Fruit fly (Drosophila melanogaster): Measurements from ENCODE around the gene pnr.

pnr gene

dm6 chr3R:16022005-16022404 lies 3.9 kb upstream of the pnr start:
- TF ChIP-seq Hr4 (GFP tag; optimal IDR thresholded peaks at IDR 0.05) (no peak), svp (GFP tag) (peak; percentile 39)

DNA sequence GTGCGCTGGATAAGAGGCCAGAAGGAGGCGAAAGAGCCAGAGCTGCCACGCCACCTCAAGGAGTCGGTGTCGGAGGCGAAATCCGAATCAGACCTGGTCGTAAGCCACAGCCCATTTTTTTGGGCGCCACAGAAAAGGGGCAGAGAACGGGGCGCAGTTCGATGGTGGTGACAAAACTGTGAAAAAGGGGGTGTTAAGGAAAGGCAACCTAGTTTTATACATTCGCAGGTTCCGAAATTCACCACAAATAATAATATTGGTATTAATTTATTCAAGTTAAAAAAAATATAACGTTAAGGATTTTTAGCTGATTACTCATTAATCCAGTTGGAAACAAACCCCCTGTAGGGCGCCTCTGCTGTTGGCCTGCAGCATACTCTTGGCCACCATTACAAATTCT lies 2.3 kb upstream of the pnr start:
- TF ChIP-seq acj6 (GFP tag; optimal IDR thresholded peaks at IDR 0.05) (peak; percentile 9), Hr4 (GFP tag; optimal IDR thresholded peaks at IDR 0.05) (no peak), CG15336 (GFP tag; IDR thresholded peaks at IDR 0.05) (no peak), CG8632 (GFP tag; optimal IDR thresholded peaks at IDR 0.05) (no peak), CG11762 (GFP tag; optimal IDR thresholded peaks at IDR 0.05; ENCODE audit: insufficient read depth) (no peak), Met (GFP tag; optimal IDR thresholded peaks at IDR 0.05) (peak; percentile 1), CG6854 (GFP tag; optimal IDR thresholded peaks at IDR 0.05) (no peak), eg (GFP tag; IDR thresholded peaks at IDR 0.05) (no peak), cyc (GFP tag; optimal IDR thresholded peaks at IDR 0.05) (no peak), achi (GFP tag; optimal IDR thresholded peaks at IDR 0.05) (no peak), CG3032 (tag; optimal IDR thresholded peaks at IDR 0.05) (no peak), lz (GFP tag; optimal IDR thresholded peaks at IDR 0.05) (peak; percentile 11), svp (GFP tag) (peak; percentile 63), Eip78C (GFP tag) (peak; percentile 63), salr (GFP tag; optimal IDR thresholded peaks at IDR 0.05) (no peak), CG6792 (GFP tag; optimal IDR thresholded peaks at IDR 0.05) (no peak), CG6276 (GFP tag; optimal IDR thresholded peaks at IDR 0.05) (no peak), pdm3 (GFP tag; optimal IDR thresholded peaks at IDR 0.05) (no peak), OdsH (GFP tag; optimal IDR thresholded peaks at IDR 0.05) (no peak)

dm6 chr3R:16024110-16024509 lies 1.8 kb upstream of the pnr start:
- TF ChIP-seq CG10669 (GFP tag; optimal IDR thresholded peaks at IDR 0.05): no peak
- TF ChIP-seq dac (GFP tag; optimal IDR thresholded peaks at IDR 0.05): no peak
- TF ChIP-seq Hr39 (GFP tag; optimal IDR thresholded peaks at IDR 0.05): no peak
- no peak for TF ChIP-seq Gug (GFP tag; IDR thresholded peaks at IDR 0.05)
- no peak for TF ChIP-seq lz (GFP tag; optimal IDR thresholded peaks at IDR 0.05)
- TF ChIP-seq topi (GFP tag; optimal IDR thresholded peaks at IDR 0.05): no peak
- TF ChIP-seq ss (GFP tag; optimal IDR thresholded peaks at IDR 0.05): no peak
- TF ChIP-seq CG8319 (GFP tag; optimal IDR thresholded peaks at IDR 0.05): no peak
- no peak for TF ChIP-seq CG9139 (GFP tag; optimal IDR thresholded peaks at IDR 0.05)
- no peak for TF ChIP-seq CG16779 (tag; optimal IDR thresholded peaks at IDR 0.05)
- TF ChIP-seq CG8632 (GFP tag; optimal IDR thresholded peaks at IDR 0.05): no peak
- TF ChIP-seq Ets96B (tag; optimal IDR thresholded peaks at IDR 0.05): no peak
- no peak for TF ChIP-seq eg (GFP tag; IDR thresholded peaks at IDR 0.05)
- no peak for TF ChIP-seq pdm3 (GFP tag; optimal IDR thresholded peaks at IDR 0.05)

DNA sequence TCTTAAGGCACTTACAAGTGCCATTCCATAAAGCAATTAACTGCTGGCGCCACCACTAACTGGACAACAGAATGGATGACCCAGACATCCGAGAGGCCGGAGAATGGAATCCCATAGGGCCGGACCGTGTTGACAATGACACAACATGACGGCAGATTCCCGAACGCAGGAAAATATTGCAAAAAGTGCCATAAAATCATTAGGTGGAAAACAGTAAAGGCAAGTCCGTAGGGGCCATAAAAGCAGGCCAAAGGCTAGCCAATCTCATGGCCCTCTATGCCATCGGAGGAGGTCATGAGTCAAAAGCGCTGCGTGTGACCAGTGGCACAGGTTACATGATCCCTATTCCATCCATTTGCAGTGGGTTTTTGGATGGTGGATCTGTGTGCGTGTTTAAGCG lies 2.8 kb downstream of the pnr start:
- TF ChIP-seq CG11762 (GFP tag; optimal IDR thresholded peaks at IDR 0.05; ENCODE audit: insufficient read depth) (no peak), Sox102F (GFP tag; optimal IDR thresholded peaks at IDR 0.05) (no peak), Hr4 (GFP tag; optimal IDR thresholded peaks at IDR 0.05) (no peak), Gug (GFP tag; IDR thresholded peaks at IDR 0.05) (no peak)

DNA sequence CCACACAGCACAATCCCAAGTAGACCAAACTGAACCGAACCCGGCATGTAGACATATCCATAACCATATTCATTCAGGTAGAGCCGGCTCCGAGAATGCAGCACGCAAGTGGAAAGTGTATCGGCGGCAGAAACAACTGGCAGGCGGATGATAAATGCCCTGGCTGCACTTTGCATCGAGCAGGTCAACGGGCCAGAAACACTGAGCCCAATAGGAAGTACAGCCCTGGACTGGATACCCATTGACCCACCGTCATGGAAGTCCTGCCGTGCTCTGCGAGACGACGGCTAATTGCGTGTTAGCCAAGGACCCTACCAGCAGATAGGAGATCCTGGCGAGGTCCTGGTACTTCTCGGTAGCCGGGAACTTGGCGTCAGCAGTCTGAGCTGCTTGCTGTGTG lies 3.7 kb downstream of the pnr start:
- no peak for TF ChIP-seq Lpt (GFP tag; optimal IDR thresholded peaks at IDR 0.05)
- no peak for TF ChIP-seq Eip93F (GFP tag; optimal IDR thresholded peaks at IDR 0.05)
- no peak for TF ChIP-seq CG9139 (GFP tag; optimal IDR thresholded peaks at IDR 0.05)
- TF ChIP-seq CG1621 (tag; optimal IDR thresholded peaks at IDR 0.05): no peak

DNA sequence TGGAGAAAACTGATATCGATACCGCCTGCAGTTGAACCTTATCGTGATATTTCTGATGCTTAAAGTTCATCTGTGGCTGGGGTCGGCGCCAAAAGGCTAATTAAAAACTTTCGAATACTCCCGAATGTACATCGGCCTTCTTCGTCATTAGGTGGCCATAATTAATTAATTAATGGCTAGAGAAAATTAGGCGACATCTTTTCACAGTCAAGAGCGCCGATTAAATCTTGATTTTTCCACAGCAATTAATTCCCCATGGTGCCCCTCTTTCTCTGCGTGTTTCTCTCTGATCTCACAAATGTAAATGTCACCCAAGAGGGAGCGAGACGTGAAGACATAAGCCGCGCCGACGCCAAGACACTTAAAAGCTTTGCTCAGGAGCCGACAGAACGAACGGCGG lies 4.6 kb downstream of the pnr start:
- TF ChIP-seq CG11762 (GFP tag; optimal IDR thresholded peaks at IDR 0.05; ENCODE audit: insufficient read depth) (no peak), ss (GFP tag; optimal IDR thresholded peaks at IDR 0.05) (no peak), CG7368 (GFP tag; optimal IDR thresholded peaks at IDR 0.05) (no peak), Eip78C (GFP tag) (no peak), dsx (GFP tag; optimal IDR thresholded peaks at IDR 0.05; ENCODE audit: poor library complexity, severe bottlenecking) (no peak), CG31627 (GFP tag; optimal IDR thresholded peaks at IDR 0.05) (no peak), CG10631 (GFP tag; optimal IDR thresholded peaks at IDR 0.05) (no peak), Smox (GFP tag; optimal IDR thresholded peaks at IDR 0.05) (no peak), CG3919 (GFP tag; optimal IDR thresholded peaks at IDR 0.05) (no peak), achi (GFP tag; optimal IDR thresholded peaks at IDR 0.05) (no peak), CG32006 (GFP tag; optimal IDR thresholded peaks at IDR 0.05) (no peak), Sox15 (GFP tag; optimal IDR thresholded peaks at IDR 0.05) (no peak), CG8632 (GFP tag; optimal IDR thresholded peaks at IDR 0.05) (no peak), dac (GFP tag; optimal IDR thresholded peaks at IDR 0.05) (no peak), svp (GFP tag) (no peak), spab (GFP tag; optimal IDR thresholded peaks at IDR 0.05) (no peak), CG6792 (GFP tag; optimal IDR thresholded peaks at IDR 0.05) (no peak), fd85E (GFP tag; optimal IDR thresholded peaks at IDR 0.05) (no peak), CG9139 (GFP tag; optimal IDR thresholded peaks at IDR 0.05) (no peak)

All from whole organism, prepupa.